Worm (Caenorhabditis elegans) whole organism, early embryonic: ENCODE data around the gene M57.2.

Experiments
- B0310.2 ChIP-seq: sonication (generic microtip); optimal IDR thresholded peaks from 2 replicates; lab custom pipeline; 2016; ENCODE audit warnings: mild to moderate bottlenecking, missing genetic modification characterization, missing compliant biosample characterization
- F13C5.2 ChIP-seq: sonication (generic microtip); optimal IDR thresholded peaks from 2 replicates; lab custom pipeline; 2017; ENCODE audit warnings: mild to moderate bottlenecking, missing genetic modification characterization, inconsistent platforms, missing compliant biosample characterization
- ama-1 ChIP-seq: fragments of 150-350 bp; optimal IDR thresholded peaks from 2 replicates; lab custom pipeline; 2014
- ceh-13 ChIP-seq: fragments of 200-800 bp; sonication (Bioruptor generic); optimal IDR thresholded peaks from 2 replicates; lab custom pipeline; 2018; ENCODE audit warnings: mild to moderate bottlenecking, missing genetic modification characterization, missing compliant biosample characterization
- ets-7 ChIP-seq: sonication (generic microtip); optimal IDR thresholded peaks from 2 replicates; lab custom pipeline; 2016; ENCODE audit warnings: missing genotype, missing genetic modification characterization, missing compliant biosample characterization
- flt-1 ChIP-seq: fragments of 200-800 bp; sonication (Bioruptor generic); IDR thresholded peaks from 2 replicates; pipeline ENCODE4 v1.3.6; 2022; ENCODE audit warnings: missing genetic modification characterization, missing compliant biosample characterization
- tbx-11 ChIP-seq: fragments of 200-800 bp; sonication (Bioruptor generic); IDR thresholded peaks from 2 replicates; pipeline ENCODE4 v1.3.6; 2022; ENCODE audit warnings: missing genetic modification characterization, missing compliant biosample characterization
- tbx-37 ChIP-seq: fragments of 200-800 bp; sonication (Bioruptor generic); conservative IDR thresholded peaks from 2 replicates; pipeline ENCODE4 v1.3.6; 2022; ENCODE audit warnings: missing genetic modification reagents, missing genetic modification characterization, missing compliant biosample characterization
- tra-4 ChIP-seq: sonication (generic microtip); optimal IDR thresholded peaks from 2 replicates; lab custom pipeline; 2017; ENCODE audit warnings: missing genetic modification characterization, missing compliant biosample characterization

DNA sequence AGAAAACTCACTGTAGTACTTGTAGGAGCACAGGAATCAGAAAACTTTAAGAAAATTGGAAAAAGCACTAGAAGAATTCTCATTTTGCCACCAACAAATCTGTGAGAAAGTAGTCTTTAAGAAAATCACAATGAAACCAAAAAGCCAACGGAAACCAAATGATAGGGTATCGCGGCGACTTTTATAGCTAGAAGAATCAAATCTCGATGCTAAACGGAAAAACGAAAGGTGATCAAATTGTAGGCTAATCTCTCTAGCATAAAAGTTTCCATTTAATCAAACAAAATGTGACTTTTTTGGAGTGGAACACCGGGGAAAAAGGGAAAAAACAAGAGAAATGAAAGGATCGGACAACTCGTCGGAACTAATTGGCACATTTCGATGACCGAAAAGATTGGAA is 30.8 kb upstream of the M57.2 start, which contains the start of gene C09G12.17:
- TF ChIP-seq ama-1 (lab: Kevin White, UChicago) (no peak), ceh-13 (GFP tag; lab: Kevin White, UChicago) (no peak), B0310.2 (tag; lab: Kevin White, UChicago) (no peak), flt-1 (GFP tag; lab: Robert Waterston, UW) (no peak), tbx-37 (GFP tag; lab: Robert Waterston, UW) (no peak), tbx-11 (GFP tag; lab: Robert Waterston, UW) (no peak), ets-7 (tag; lab: Kevin White, UChicago) (no peak), F13C5.2 (tag; lab: Kevin White, UChicago) (no peak), tra-4 (tag; lab: Kevin White, UChicago) (no peak)
